In genomic region chr2L:10752668-10753067, dm6 we compare ENCODE assay signal across 4 fruit fly cellular contexts.
TF ChIP-seq lines count a peak whose summit lies in the region.

No protein-coding gene starts in this region.

- TF ChIP-seq CTCF in whole organism, embryonic (GFP tag; optimal IDR thresholded peaks at IDR 0.05; lab: Kevin White, UChicago), result no peak

TF ChIP-seq in whole organism, adult, 20 proteins besides CTCF, POLR2A, EP300 and RAD21:
- TF ChIP-seq tj (GFP tag; optimal IDR thresholded peaks at IDR 0.05; lab: Kevin White, UChicago) (peak; percentile 2), kay (GFP tag; lab: Kevin White, UChicago; ENCODE audit: borderline replicate concordance) (no peak), CG5204 (GFP tag; optimal IDR thresholded peaks at IDR 0.05; lab: Kevin White, UChicago) (no peak), bab1 (GFP tag; optimal IDR thresholded peaks at IDR 0.05; lab: Kevin White, UChicago) (no peak), CG7101 (tag; optimal IDR thresholded peaks at IDR 0.05; lab: Kevin White, UChicago) (no peak), CG33017 (tag; optimal IDR thresholded peaks at IDR 0.05; lab: Kevin White, UChicago) (no peak)
TF ChIP-seq in whole organism, adult: peak in this region for 1.

TF ChIP-seq in whole organism, embryonic, 481 proteins besides CTCF, POLR2A, EP300 and RAD21:
- peak; percentile 18; the same call in 1 of the 2 replicates for TF ChIP-seq CG7372 (GFP tag; IDR thresholded peaks at IDR 0.05; lab: Robert Waterston, UW)
- no peak for TF ChIP-seq hkb (optimal IDR thresholded peaks at IDR 0.05; lab: Kevin White, UChicago)
- no peak for TF ChIP-seq hkb (GFP tag; IDR thresholded peaks at IDR 0.05; lab: Robert Waterston, UW)

TF ChIP-seq in whole organism, prepupa, 60 proteins besides CTCF, POLR2A, EP300 and RAD21:
- TF ChIP-seq CG32006 (GFP tag; optimal IDR thresholded peaks at IDR 0.05; lab: Kevin White, UChicago), result peak; percentile 10
- peak; percentile 21 for TF ChIP-seq CG6276 (GFP tag; optimal IDR thresholded peaks at IDR 0.05; lab: Kevin White, UChicago)
- TF ChIP-seq svp (GFP tag; lab: Kevin White, UChicago), result peak; percentile 91
- peak; percentile 33 for TF ChIP-seq Eip78C (GFP tag; lab: Kevin White, UChicago)
- TF ChIP-seq CG1621 (tag; optimal IDR thresholded peaks at IDR 0.05; lab: Kevin White, UChicago), result no peak

TF ChIP-seq in whole organism, pupa, 21 proteins besides CTCF, POLR2A, EP300 and RAD21:
- TF ChIP-seq CG4496 (GFP tag; IDR thresholded peaks at IDR 0.05; lab: Robert Waterston, UW), result no peak
- peak; percentile 76 for TF ChIP-seq EcR (GFP tag; optimal IDR thresholded peaks at IDR 0.05; lab: Kevin White, UChicago)
